Fruit fly (Drosophila melanogaster): Measurements from ENCODE around the gene Ir7e.

dm6 chrX:7884360-7884759, 2.9 kb upstream of the Ir7e start, which contains the start of gene Ir7g:
- TF ChIP-seq psq (optimal IDR thresholded peaks at IDR 0.05) (no peak), insv (optimal IDR thresholded peaks at IDR 0.05) (no peak), ttk (optimal IDR thresholded peaks at IDR 0.05) (no peak)
